Worm (Caenorhabditis elegans): Measurements from ENCODE around the gene hizr-1.

Gene hizr-1

ce11 chrX:11351288-11351687, 33.2 kb downstream of the hizr-1 start:
- TF ChIP-seq elt-1 (tag; optimal IDR thresholded peaks at IDR 0.05; ENCODE audit: borderline replicate concordance, insufficient read depth) (no peak), cnd-1 (tag; optimal IDR thresholded peaks at IDR 0.05) (no peak), ztf-11 (tag; optimal IDR thresholded peaks at IDR 0.05) (no peak), lsy-2 (tag; optimal IDR thresholded peaks at IDR 0.05) (no peak), sptf-1 (tag; optimal IDR thresholded peaks at IDR 0.05) (no peak), lin-13 (tag; optimal IDR thresholded peaks at IDR 0.05) (no peak), unc-120 (tag; optimal IDR thresholded peaks at IDR 0.05; ENCODE audit: poor library complexity, severe bottlenecking) (no peak), nhr-2 (tag; optimal IDR thresholded peaks at IDR 0.05) (no peak), nhr-28 (tag; optimal IDR thresholded peaks at IDR 0.05) (no peak), nhr-76 (tag; optimal IDR thresholded peaks at IDR 0.05) (no peak), ces-1 (GFP tag; optimal IDR thresholded peaks at IDR 0.05) (no peak), pha-4 (tag; optimal IDR thresholded peaks at IDR 0.05) (no peak), ham-2 (GFP tag; optimal IDR thresholded peaks at IDR 0.05) (no peak), ceh-43 (GFP tag; optimal IDR thresholded peaks at IDR 0.05) (no peak), M03D4.4 (tag; optimal IDR thresholded peaks at IDR 0.05) (no peak)

- no peak for TF ChIP-seq snpc-4 (tag; optimal IDR thresholded peaks at IDR 0.05)
- TF ChIP-seq flh-1 (GFP tag; optimal IDR thresholded peaks at IDR 0.05), result no peak
- no peak for TF ChIP-seq ceh-83 (GFP tag; optimal IDR thresholded peaks at IDR 0.05)
- TF ChIP-seq mep-1 (tag; optimal IDR thresholded peaks at IDR 0.05), result no peak
- TF ChIP-seq nhr-76 (tag; optimal IDR thresholded peaks at IDR 0.05), result no peak
- no peak for TF ChIP-seq ztf-11 (tag; optimal IDR thresholded peaks at IDR 0.05)
- TF ChIP-seq unc-120 (tag; optimal IDR thresholded peaks at IDR 0.05; ENCODE audit: poor library complexity, severe bottlenecking), result no peak
- TF ChIP-seq mls-2 (tag; optimal IDR thresholded peaks at IDR 0.05), result no peak
- TF ChIP-seq lin-32 (GFP tag; optimal IDR thresholded peaks at IDR 0.05), result no peak
- TF ChIP-seq lin-13 (tag; optimal IDR thresholded peaks at IDR 0.05), result no peak
- TF ChIP-seq zip-8 (tag; optimal IDR thresholded peaks at IDR 0.05), result no peak
- no peak for TF ChIP-seq mab-5 (tag; optimal IDR thresholded peaks at IDR 0.05)
- TF ChIP-seq sptf-1 (tag; optimal IDR thresholded peaks at IDR 0.05), result no peak
Observed at ce11 chrX:11351856-11352255, 33.8 kb downstream of the hizr-1 start, which contains the start of gene pgp-3. Gene pgp-3 (plus strand): TSS chrX:11352156.

ce11 chrX:11355856-11356255, 37.8 kb downstream of the hizr-1 start:
- TF ChIP-seq tbx-8 (GFP tag; optimal IDR thresholded peaks at IDR 0.05), result no peak
- TF ChIP-seq lin-13 (tag; optimal IDR thresholded peaks at IDR 0.05), result no peak
- TF ChIP-seq elt-1 (tag; optimal IDR thresholded peaks at IDR 0.05; ENCODE audit: borderline replicate concordance, insufficient read depth), result no peak
- TF ChIP-seq ceh-43 (GFP tag; optimal IDR thresholded peaks at IDR 0.05), result no peak
- no peak for TF ChIP-seq unc-39 (tag; optimal IDR thresholded peaks at IDR 0.05)
- no peak for TF ChIP-seq cnd-1 (tag; optimal IDR thresholded peaks at IDR 0.05)
- no peak for TF ChIP-seq ceh-83 (GFP tag; optimal IDR thresholded peaks at IDR 0.05)
- TF ChIP-seq mep-1 (tag; optimal IDR thresholded peaks at IDR 0.05), result no peak
- TF ChIP-seq nhr-237 (tag; optimal IDR thresholded peaks at IDR 0.05), result no peak
- no peak for TF ChIP-seq elt-3 (tag; optimal IDR thresholded peaks at IDR 0.05)
- TF ChIP-seq pha-4 (tag; optimal IDR thresholded peaks at IDR 0.05), result no peak
- no peak for TF ChIP-seq mab-5 (tag; optimal IDR thresholded peaks at IDR 0.05)
- TF ChIP-seq bed-3 (GFP tag; optimal IDR thresholded peaks at IDR 0.05), result no peak

ce11 chrX:11357516-11357915, 39.4 kb downstream of the hizr-1 start, which contains the start of gene pgp-4:
Gene pgp-4 (plus strand): TSS chrX:11357816.
- TF ChIP-seq nhr-2 (tag; optimal IDR thresholded peaks at IDR 0.05), result no peak
- no peak for TF ChIP-seq sem-2 (GFP tag; optimal IDR thresholded peaks at IDR 0.05)
- TF ChIP-seq lsy-2 (tag; optimal IDR thresholded peaks at IDR 0.05), result no peak
- TF ChIP-seq mab-5 (tag; optimal IDR thresholded peaks at IDR 0.05), result no peak
- TF ChIP-seq bed-3 (GFP tag; optimal IDR thresholded peaks at IDR 0.05), result no peak
- no peak for TF ChIP-seq unc-120 (tag; optimal IDR thresholded peaks at IDR 0.05; ENCODE audit: poor library complexity, severe bottlenecking)
- TF ChIP-seq mep-1 (tag; optimal IDR thresholded peaks at IDR 0.05), result no peak
- no peak for TF ChIP-seq flh-1 (GFP tag; optimal IDR thresholded peaks at IDR 0.05)
- TF ChIP-seq unc-39 (tag; optimal IDR thresholded peaks at IDR 0.05), result no peak
- no peak for TF ChIP-seq M03D4.4 (tag; optimal IDR thresholded peaks at IDR 0.05)
- no peak for TF ChIP-seq ces-1 (GFP tag; optimal IDR thresholded peaks at IDR 0.05)
- TF ChIP-seq nhr-237 (tag; optimal IDR thresholded peaks at IDR 0.05), result no peak
- TF ChIP-seq tbx-8 (GFP tag; optimal IDR thresholded peaks at IDR 0.05), result no peak
- TF ChIP-seq lin-13 (tag; optimal IDR thresholded peaks at IDR 0.05), result no peak
- TF ChIP-seq nhr-76 (tag; optimal IDR thresholded peaks at IDR 0.05), result no peak
- no peak for TF ChIP-seq ztf-11 (tag; optimal IDR thresholded peaks at IDR 0.05)
- TF ChIP-seq zip-8 (tag; optimal IDR thresholded peaks at IDR 0.05), result no peak
- TF ChIP-seq ceh-43 (GFP tag; optimal IDR thresholded peaks at IDR 0.05), result no peak
- no peak for TF ChIP-seq unc-62 (GFP tag; optimal IDR thresholded peaks at IDR 0.05)
- TF ChIP-seq drap-1 (GFP tag; optimal IDR thresholded peaks at IDR 0.05), result no peak

Data from whole organism, mixed stage, embryonic.